Worm (Caenorhabditis elegans) whole organism, late embryonic: ENCODE data around the gene ufd-2.

Experiments used
- F13H6.1 ChIP-seq: sonication (generic microtip); optimal IDR thresholded peaks from 2 replicates; lab custom pipeline; 2016; ENCODE audit warnings: missing genetic modification characterization, missing compliant biosample characterization
- T23F11.4 ChIP-seq: fragments of 200-800 bp; sonication (Bioruptor generic); optimal IDR thresholded peaks from 2 replicates; lab custom pipeline; 2018; ENCODE audit warnings: mild to moderate bottlenecking, missing genetic modification characterization, missing compliant biosample characterization
- Y22D7AL.16 ChIP-seq: sonication (generic microtip); optimal IDR thresholded peaks from 2 replicates; lab custom pipeline; 2016; ENCODE audit warnings: missing genetic modification characterization, missing compliant biosample characterization
- ahr-1 ChIP-seq: sonication (generic microtip); optimal IDR thresholded peaks from 2 replicates; lab custom pipeline; 2016; ENCODE audit warnings: missing genetic modification characterization, missing compliant biosample characterization
- ceh-14 ChIP-seq: sonication (generic microtip); optimal IDR thresholded peaks from 2 replicates; lab custom pipeline; 2016; ENCODE audit warnings: missing genotype, missing genetic modification characterization, missing compliant biosample characterization
- ceh-19 ChIP-seq: fragments of 200-800 bp; sonication (Bioruptor generic); optimal IDR thresholded peaks from 2 replicates; lab custom pipeline; 2018; ENCODE audit warnings: mild to moderate bottlenecking, missing genetic modification characterization, missing compliant biosample characterization
- ceh-22 ChIP-seq: sonication (generic microtip); optimal IDR thresholded peaks from 2 replicates; lab custom pipeline; 2017; ENCODE audit warnings: missing biosample characterization, missing genetic modification characterization
- ceh-24 ChIP-seq: sonication (generic microtip); optimal IDR thresholded peaks from 2 replicates; lab custom pipeline; 2016; ENCODE audit warnings: mild to moderate bottlenecking, missing genetic modification characterization, missing compliant biosample characterization
- ceh-30 ChIP-seq: fragments of 150-350 bp; optimal IDR thresholded peaks from 2 replicates; lab custom pipeline; 2014; ENCODE audit warnings: missing biosample characterization, missing genetic modification characterization
- ceh-31 ChIP-seq: sonication (generic microtip); optimal IDR thresholded peaks from 2 replicates; lab custom pipeline; 2016; ENCODE audit warnings: missing genetic modification characterization, missing compliant biosample characterization
- ceh-34 ChIP-seq: sonication (generic microtip); optimal IDR thresholded peaks from 2 replicates; lab custom pipeline; 2016; ENCODE audit warnings: mild to moderate bottlenecking, missing genetic modification characterization, missing compliant biosample characterization
- ceh-6 ChIP-seq: fragments of 200-800 bp; sonication (Bioruptor generic); optimal IDR thresholded peaks from 2 replicates; lab custom pipeline; 2018; ENCODE audit warnings: mild to moderate bottlenecking, missing genetic modification characterization, missing compliant biosample characterization
- ceh-9 ChIP-seq: sonication (generic microtip); optimal IDR thresholded peaks from 2 replicates; lab custom pipeline; 2016; ENCODE audit warnings: mild to moderate bottlenecking, missing genetic modification characterization, inconsistent platforms, missing compliant biosample characterization
- elt-2 ChIP-seq: sonication (generic microtip); optimal IDR thresholded peaks from 2 replicates; lab custom pipeline; 2016; ENCODE audit warnings: missing genetic modification reagents, missing genetic modification characterization, missing compliant biosample characterization
- elt-4 ChIP-seq: sonication (generic microtip); optimal IDR thresholded peaks from 2 replicates; lab custom pipeline; 2016; ENCODE audit warnings: missing genetic modification characterization, missing compliant biosample characterization
- ets-4 ChIP-seq: sonication (generic microtip); optimal IDR thresholded peaks from 2 replicates; lab custom pipeline; 2016; ENCODE audit warnings: missing genetic modification characterization, missing compliant biosample characterization
- eyg-1 ChIP-seq: sonication (generic microtip); optimal IDR thresholded peaks from 2 replicates; lab custom pipeline; 2016; ENCODE audit warnings: missing genotype, missing genetic modification characterization, missing compliant biosample characterization
- fax-1 ChIP-seq: sonication (generic microtip); optimal IDR thresholded peaks from 2 replicates; lab custom pipeline; 2016; ENCODE audit warnings: missing genotype, missing genetic modification characterization, missing compliant biosample characterization
- fkh-10 ChIP-seq: fragments of 150-350 bp; optimal IDR thresholded peaks from 2 replicates; lab custom pipeline; 2014; ENCODE audit warnings: missing biosample characterization, missing genetic modification reagents, missing genetic modification characterization
- hlh-13 ChIP-seq: fragments of 200-800 bp; sonication (Bioruptor generic); optimal IDR thresholded peaks from 2 replicates; lab custom pipeline; 2018; ENCODE audit warnings: mild to moderate bottlenecking, missing genetic modification characterization, missing compliant biosample characterization
- hlh-15 ChIP-seq: sonication (generic microtip); optimal IDR thresholded peaks from 2 replicates; lab custom pipeline; 2016; ENCODE audit warnings: missing genetic modification characterization, missing compliant biosample characterization
- hlh-30 ChIP-seq: sonication (generic microtip); optimal IDR thresholded peaks from 2 replicates; lab custom pipeline; 2017; ENCODE audit warnings: antibody characterized with exemption, missing genetic modification characterization, missing compliant biosample characterization; ENCODE audit not compliant: insufficient read depth
- hlh-6 ChIP-seq: sonication (generic microtip); optimal IDR thresholded peaks from 2 replicates; lab custom pipeline; 2016; ENCODE audit warnings: missing genotype, missing genetic modification characterization, missing compliant biosample characterization
- hlh-8 ChIP-seq: sonication (generic microtip); optimal IDR thresholded peaks from 2 replicates; lab custom pipeline; 2016; ENCODE audit warnings: missing genotype, missing genetic modification characterization, missing compliant biosample characterization
- lim-6 ChIP-seq: sonication (generic microtip); optimal IDR thresholded peaks from 2 replicates; lab custom pipeline; 2016; ENCODE audit warnings: missing genetic modification characterization, missing compliant biosample characterization
- lin-11 ChIP-seq: fragments of 200-800 bp; sonication (Bioruptor generic); optimal IDR thresholded peaks from 2 replicates; lab custom pipeline; 2018; ENCODE audit warnings: mild to moderate bottlenecking, missing genetic modification characterization, missing compliant biosample characterization
- madf-2 ChIP-seq: sonication (generic microtip); optimal IDR thresholded peaks from 2 replicates; lab custom pipeline; 2017; ENCODE audit warnings: missing genetic modification characterization, missing compliant biosample characterization
- mec-3 ChIP-seq: sonication (generic microtip); optimal IDR thresholded peaks from 2 replicates; lab custom pipeline; 2016; ENCODE audit warnings: borderline replicate concordance, missing genetic modification characterization, missing compliant biosample characterization
- nhr-232 ChIP-seq: sonication (generic microtip); optimal IDR thresholded peaks from 2 replicates; lab custom pipeline; 2016; ENCODE audit warnings: missing genetic modification characterization, missing compliant biosample characterization
- npax-4 ChIP-seq: sonication (generic microtip); optimal IDR thresholded peaks from 2 replicates; lab custom pipeline; 2016; ENCODE audit warnings: missing genetic modification characterization, missing compliant biosample characterization
- odd-2 ChIP-seq: sonication (generic microtip); optimal IDR thresholded peaks from 2 replicates; lab custom pipeline; 2017; ENCODE audit warnings: antibody characterized with exemption, mild to moderate bottlenecking, missing genetic modification characterization, missing compliant biosample characterization
- pag-3 ChIP-seq: sonication (generic microtip); optimal IDR thresholded peaks from 2 replicates; lab custom pipeline; 2016; ENCODE audit warnings: missing compliant biosample characterization, missing genetic modification characterization, borderline replicate concordance
- pat-9 ChIP-seq: fragments of 200-800 bp; sonication (Bioruptor generic); optimal IDR thresholded peaks from 2 replicates; lab custom pipeline; 2018; ENCODE audit warnings: mild to moderate bottlenecking, missing genetic modification characterization, moderate library complexity, missing compliant biosample characterization
- pax-1 ChIP-seq: fragments of 150-350 bp; optimal IDR thresholded peaks from 2 replicates; lab custom pipeline; 2014; ENCODE audit warnings: missing biosample characterization, missing genetic modification characterization
- pha-4 ChIP-seq: fragments of 150-350 bp; optimal IDR thresholded peaks from 2 replicates; lab custom pipeline; 2018; ENCODE audit warnings: missing biosample characterization, missing genetic modification reagents, missing genetic modification characterization
- ref-2 ChIP-seq: sonication (generic microtip); optimal IDR thresholded peaks from 2 replicates; lab custom pipeline; 2016; ENCODE audit warnings: missing genetic modification characterization, missing compliant biosample characterization
- rnt-1 ChIP-seq: sonication (generic microtip); optimal IDR thresholded peaks from 2 replicates; lab custom pipeline; 2016; ENCODE audit warnings: missing genetic modification characterization, missing compliant biosample characterization
- sdc-2 ChIP-seq: sonication (generic microtip); optimal IDR thresholded peaks from 2 replicates; lab custom pipeline; 2016; ENCODE audit warnings: missing genotype, missing genetic modification characterization, missing compliant biosample characterization
- sox-4 ChIP-seq: sonication (generic microtip); optimal IDR thresholded peaks from 2 replicates; lab custom pipeline; 2017; ENCODE audit warnings: mild to moderate bottlenecking, missing genetic modification characterization, inconsistent platforms, missing compliant biosample characterization
- syd-9 ChIP-seq: sonication (generic microtip); optimal IDR thresholded peaks from 2 replicates; lab custom pipeline; 2016; ENCODE audit warnings: mild to moderate bottlenecking, missing genetic modification characterization, moderate library complexity, missing compliant biosample characterization
- tbx-2 ChIP-seq: sonication (generic microtip); optimal IDR thresholded peaks from 2 replicates; lab custom pipeline; 2016; ENCODE audit warnings: missing genetic modification characterization, missing compliant biosample characterization
- ttx-3 ChIP-seq: sonication (generic microtip); optimal IDR thresholded peaks from 2 replicates; lab custom pipeline; 2016; ENCODE audit warnings: missing genetic modification reagents, missing genetic modification characterization, missing compliant biosample characterization
- unc-3 ChIP-seq, 2 experiments: fragments of 200-800 bp in 1 of 2; sonication (Bioruptor generic) in 1 of 2; sonication (generic microtip) in 1 of 2; conservative IDR thresholded peaks in 1 of 2; optimal IDR thresholded peaks in 1 of 2; 2 replicates each; pipeline versions ENCODE4 v1.3.6 to Lab custom; 2016 to 2022; ENCODE audit warnings: missing compliant biosample characterization in 2 of 2, missing genetic modification characterization in 2 of 2, missing genetic modification reagents in 1 of 2
- unc-42 ChIP-seq: sonication (generic microtip); optimal IDR thresholded peaks from 2 replicates; lab custom pipeline; 2016; ENCODE audit warnings: missing genotype, missing genetic modification characterization, missing compliant biosample characterization
- unc-55 ChIP-seq: sonication (generic microtip); optimal IDR thresholded peaks from 2 replicates; lab custom pipeline; 2017; ENCODE audit warnings: missing biosample characterization, missing genetic modification reagents, missing genetic modification characterization
- zip-5 ChIP-seq: sonication (generic microtip); optimal IDR thresholded peaks from 2 replicates; lab custom pipeline; 2016; ENCODE audit warnings: missing genetic modification characterization, missing compliant biosample characterization
- ztf-16 ChIP-seq: sonication (generic microtip); optimal IDR thresholded peaks from 2 replicates; lab custom pipeline; 2017; ENCODE audit warnings: missing genetic modification characterization, missing compliant biosample characterization

ufd-2 gene

ce11 chrII:8035667-8036066 is 26.9 kb upstream of the ufd-2 start, which contains the start of gene sap-49:
Gene sap-49 (minus strand): TSS chrII:8035767.
- TF ChIP-seq fax-1 (tag; lab: Kevin White, UChicago) (no peak), hlh-6 (tag; lab: Kevin White, UChicago) (no peak), T23F11.4 (GFP tag; lab: Kevin White, UChicago) (no peak), ztf-16 (no peak), npax-4 (tag; lab: Kevin White, UChicago) (no peak), pax-1 (tag; lab: Kevin White, UChicago) (no peak), ets-4 (tag; lab: Kevin White, UChicago) (no peak), ceh-31 (tag; lab: Kevin White, UChicago) (no peak), elt-2 (tag; lab: Kevin White, UChicago) (no peak), unc-42 (tag; lab: Kevin White, UChicago) (no peak), pat-9 (tag; lab: Kevin White, UChicago) (no peak), eyg-1 (tag; lab: Kevin White, UChicago) (no peak), ceh-30 (tag; lab: Kevin White, UChicago) (no peak), hlh-8 (tag; lab: Kevin White, UChicago) (no peak), ceh-34 (tag; lab: Kevin White, UChicago) (no peak), lim-6 (tag; lab: Kevin White, UChicago) (no peak), sdc-2 (tag; lab: Kevin White, UChicago) (no peak), lin-11 (tag; lab: Kevin White, UChicago) (no peak), unc-3 (GFP tag; conservative IDR thresholded peaks at IDR 0.05; lab: Robert Waterston, UW) (no peak), unc-3 (tag; optimal IDR thresholded peaks at IDR 0.05; lab: Kevin White, UChicago) (no peak)

ce11 chrII:8037246-8037645 is 25.3 kb upstream of the ufd-2 start, which contains the start of gene arp-6:
Gene arp-6 (minus strand): TSS chrII:8037346.
- TF ChIP-seq sox-4 (no peak), elt-2 (tag; lab: Kevin White, UChicago) (no peak), unc-55 (GFP tag; lab: Kevin White, UChicago) (no peak), Y22D7AL.16 (no peak), hlh-15 (tag; lab: Kevin White, UChicago) (no peak), ceh-14 (tag; lab: Kevin White, UChicago) (no peak), pha-4 (tag; lab: Kevin White, UChicago) (no peak), hlh-30 (no peak), ref-2 (tag; lab: Kevin White, UChicago) (no peak), odd-2 (tag; lab: Kevin White, UChicago) (no peak), hlh-13 (GFP tag; lab: Kevin White, UChicago) (no peak), pax-1 (tag; lab: Kevin White, UChicago) (no peak), ttx-3 (tag; lab: Kevin White, UChicago) (no peak), fkh-10 (GFP tag; lab: Kevin White, UChicago) (no peak)

- TF ChIP-seq pag-3 (tag; lab: Kevin White, UChicago) (no peak), madf-2 (no peak)
- TF ChIP-seq, all 69 proteins: peak for 0
Observed at ce11 chrII:8037863-8038262, 24.7 kb upstream of the ufd-2 start, which contains the start of gene C08B11.9. Gene C08B11.9 (minus strand): TSS chrII:8038169.

ce11 chrII:8039416-8039815 is 23.1 kb upstream of the ufd-2 start, which contains the start of the genes ubh-4 and algn-6:
Gene ubh-4 (minus strand): TSS chrII:8039597.
Gene algn-6 (plus strand): TSS chrII:8039802.
- TF ChIP-seq hlh-8 (tag; lab: Kevin White, UChicago), result peak; percentile 2
- TF ChIP-seq ceh-19 (GFP tag; lab: Kevin White, UChicago), result no peak
- no peak for TF ChIP-seq syd-9 (tag; lab: Kevin White, UChicago)
- peak; percentile 48 for TF ChIP-seq tbx-2 (tag; lab: Kevin White, UChicago)
- no peak for TF ChIP-seq ceh-24 (tag; lab: Kevin White, UChicago)
- no peak for TF ChIP-seq mec-3 (tag; lab: Kevin White, UChicago)
- no peak for TF ChIP-seq F13H6.1 (tag; lab: Kevin White, UChicago)
- TF ChIP-seq elt-4 (tag; lab: Kevin White, UChicago), result no peak
- peak; percentile 47 for TF ChIP-seq ztf-16
- TF ChIP-seq ceh-22 (tag; lab: Kevin White, UChicago), result no peak
- peak; percentile 56 for TF ChIP-seq unc-42 (tag; lab: Kevin White, UChicago)
- TF ChIP-seq ahr-1, result no peak
- peak; percentile 5 for TF ChIP-seq ceh-14 (tag; lab: Kevin White, UChicago)
- TF ChIP-seq ceh-9 (tag; lab: Kevin White, UChicago), result no peak
- no peak for TF ChIP-seq rnt-1 (tag; lab: Kevin White, UChicago)
- no peak for TF ChIP-seq nhr-232
- no peak for TF ChIP-seq ceh-6 (GFP tag; lab: Kevin White, UChicago)
- TF ChIP-seq fax-1 (tag; lab: Kevin White, UChicago), result no peak
- TF ChIP-seq pag-3 (tag; lab: Kevin White, UChicago), result no peak
- TF ChIP-seq zip-5, result peak; percentile 65
